Worm (Caenorhabditis elegans) whole organism, L4/young adult: ENCODE results near the gene F18A1.7.

Experiments used
- dao-5 ChIP-seq: sonication (generic microtip); optimal IDR thresholded peaks from 2 replicates; lab custom pipeline; 2016; ENCODE audit warnings: missing genotype, missing genetic modification characterization, moderate library complexity, missing compliant biosample characterization
- him-1 ChIP-seq: sonication (generic microtip); optimal IDR thresholded peaks from 2 replicates; lab custom pipeline; 2016; ENCODE audit warnings: missing genotype, missing genetic modification reagents, missing genetic modification characterization, missing compliant biosample characterization

ce11 chrII:7676307-7676905 lies 12.9 kb upstream of the F18A1.7 start:
- TF ChIP-seq him-1 (tag; lab: Kevin White, UChicago) (no peak), dao-5 (tag; lab: Kevin White, UChicago) (no peak)
